Worm (Caenorhabditis elegans): Measurements from ENCODE around the gene hex-3.

DNA sequence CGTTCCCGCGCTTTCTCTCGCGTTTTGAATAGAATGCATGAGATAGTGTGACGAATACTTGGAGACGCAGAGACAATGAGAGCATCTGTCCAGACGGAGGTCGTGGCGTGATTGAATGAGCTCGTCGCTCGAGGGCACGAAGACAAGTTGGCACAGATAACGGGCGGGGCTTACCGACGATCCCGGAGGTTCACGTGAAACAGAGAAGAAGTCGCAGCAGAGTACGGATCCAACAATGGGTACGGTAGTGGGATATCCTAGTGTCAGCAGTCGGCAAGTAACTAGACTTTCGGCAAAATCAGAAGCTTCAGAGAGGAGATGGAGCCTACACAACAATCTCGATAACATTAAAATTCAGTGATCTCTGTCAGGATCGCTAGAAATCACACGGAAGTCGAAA is 29.2 kb upstream of the hex-3 start:
- TF ChIP-seq B0310.2 (tag; optimal IDR thresholded peaks at IDR 0.05) (no peak), pes-1 (GFP tag; IDR thresholded peaks at IDR 0.05) (no peak), ceh-36 (tag; optimal IDR thresholded peaks at IDR 0.05) (no peak), tbx-11 (GFP tag; IDR thresholded peaks at IDR 0.05) (no peak)

Measured in whole organism, early embryonic.